In the genomic region with DNA sequence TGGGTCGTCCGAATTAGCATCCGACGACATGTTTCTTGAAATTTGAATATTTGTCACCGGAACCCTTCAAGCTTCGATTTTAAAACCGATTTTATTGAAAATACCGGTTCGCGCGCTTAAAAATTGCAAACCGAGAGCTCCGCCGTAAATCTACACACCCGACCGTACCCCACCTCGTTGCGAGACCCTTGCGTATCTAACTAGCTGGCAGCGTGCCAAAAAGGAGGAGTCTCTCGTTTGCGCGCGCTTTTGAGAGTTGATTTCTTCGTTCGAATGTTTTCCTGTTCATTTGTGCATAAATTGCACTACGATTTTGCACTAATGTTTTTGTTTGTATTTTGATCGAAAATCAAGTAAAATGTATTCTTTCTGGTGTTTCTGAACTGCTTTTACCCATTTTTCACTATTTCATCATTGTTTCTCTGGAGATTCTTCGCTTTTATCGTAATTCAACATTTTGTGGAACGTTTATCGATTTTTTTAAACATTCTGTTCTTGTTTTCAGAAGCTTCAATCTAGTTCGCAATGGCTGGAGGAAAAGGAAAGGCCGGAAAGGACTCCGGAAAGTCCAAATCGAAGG, we compare ENCODE assay signal across 3 worm cellular contexts.
TF ChIP-seq lines count a peak whose summit lies in the region.

A gene (minus strand): TSS at position 30 of the 580 bp plus-strand sequence.
A gene (plus strand): TSS at position 506 of the 580 bp plus-strand sequence.

TF ChIP-seq in whole organism, L1 larva, 84 proteins besides CTCF, POLR2A, EP300 and RAD21 (continued from another document and continues in another):
- TF ChIP-seq aha-1 (tag; optimal IDR thresholded peaks at IDR 0.05; lab: Kevin White, UChicago) = peak; percentile 60
- peak; percentile 95 to 96 (median 96) for TF ChIP-seq dpl-1 (GFP tag; optimal IDR thresholded peaks at IDR 0.05; lab: Kevin White, UChicago)
- TF ChIP-seq mdl-1 (tag; optimal IDR thresholded peaks at IDR 0.05; lab: Kevin White, UChicago) = peak in 1 of 2 experiments; percentile 94
- TF ChIP-seq nhr-76 (tag; optimal IDR thresholded peaks at IDR 0.05; lab: Kevin White, UChicago) = no peak
- TF ChIP-seq ceh-8 (GFP tag; optimal IDR thresholded peaks at IDR 0.05; lab: Kevin White, UChicago) = peak; percentile 91
- TF ChIP-seq skn-1 (tag; optimal IDR thresholded peaks at IDR 0.05; lab: Kevin White, UChicago) = peak; percentile 97
- TF ChIP-seq unc-130 (tag; optimal IDR thresholded peaks at IDR 0.05; lab: Kevin White, UChicago) = peak; percentile 99
- peak; percentile 98 for TF ChIP-seq unc-86 (tag; optimal IDR thresholded peaks at IDR 0.05; lab: Kevin White, UChicago)
- TF ChIP-seq grh-1 (GFP tag; IDR thresholded peaks at IDR 0.05; lab: Robert Waterston, UW) = peak; percentile 94
- TF ChIP-seq C34B4.2 (tag; optimal IDR thresholded peaks at IDR 0.05; lab: Kevin White, UChicago) = no peak
- peak; percentile 73 for TF ChIP-seq elt-2 (tag; optimal IDR thresholded peaks at IDR 0.05; lab: Kevin White, UChicago)
- no peak for TF ChIP-seq pag-3 (tag; optimal IDR thresholded peaks at IDR 0.05; lab: Kevin White, UChicago; ENCODE audit: borderline replicate concordance, insufficient read depth)
- TF ChIP-seq xbp-1 (tag; optimal IDR thresholded peaks at IDR 0.05; lab: Kevin White, UChicago) = peak; percentile 98
- TF ChIP-seq sup-37 (GFP tag; optimal IDR thresholded peaks at IDR 0.05; lab: Kevin White, UChicago) = peak; percentile 81
- peak; percentile 44 for TF ChIP-seq efl-3 (GFP tag; optimal IDR thresholded peaks at IDR 0.05; lab: Kevin White, UChicago)
- peak; percentile 96 for TF ChIP-seq efl-1 (optimal IDR thresholded peaks at IDR 0.05; lab: Kevin White, UChicago)
- peak; percentile 92 to 99 for TF ChIP-seq efl-1 (GFP tag; optimal IDR thresholded peaks at IDR 0.05 in 1 of 2; lab: Kevin White, UChicago)
- TF ChIP-seq dsc-1 (tag; optimal IDR thresholded peaks at IDR 0.05; lab: Kevin White, UChicago) = peak; percentile 95
- TF ChIP-seq jun-1 (tag; optimal IDR thresholded peaks at IDR 0.05; lab: Kevin White, UChicago) = peak; percentile 95
- no peak for TF ChIP-seq tlp-1 (tag; optimal IDR thresholded peaks at IDR 0.05; lab: Kevin White, UChicago)
- peak; percentile 96 for TF ChIP-seq rnt-1 (tag; optimal IDR thresholded peaks at IDR 0.05; lab: Kevin White, UChicago)
- peak; percentile 86 for TF ChIP-seq ceh-88 (GFP tag; IDR thresholded peaks at IDR 0.05; lab: Robert Waterston, UW)
- peak; percentile 95 for TF ChIP-seq pax-3 (tag; optimal IDR thresholded peaks at IDR 0.05; lab: Kevin White, UChicago)
- peak; percentile 92 for TF ChIP-seq nhr-237 (tag; optimal IDR thresholded peaks at IDR 0.05; lab: Kevin White, UChicago)
- TF ChIP-seq zip-4 (GFP tag; optimal IDR thresholded peaks at IDR 0.05; lab: Kevin White, UChicago) = peak; percentile 84
- peak; percentile 34 for TF ChIP-seq aly-2 (tag; optimal IDR thresholded peaks at IDR 0.05; lab: Kevin White, UChicago)
- TF ChIP-seq nhr-71 (tag; optimal IDR thresholded peaks at IDR 0.05; lab: Kevin White, UChicago) = peak; percentile 98
- peak; percentile 13 for TF ChIP-seq ceh-90 (tag; optimal IDR thresholded peaks at IDR 0.05; lab: Kevin White, UChicago)
- TF ChIP-seq ztf-11 (tag; optimal IDR thresholded peaks at IDR 0.05; lab: Kevin White, UChicago) = peak in 1 of 2 experiments; percentile 93
- TF ChIP-seq nhr-90 (tag; optimal IDR thresholded peaks at IDR 0.05; lab: Kevin White, UChicago; ENCODE audit: poor library complexity) = peak; percentile 95
- peak; percentile 84 for TF ChIP-seq lir-3 (tag; optimal IDR thresholded peaks at IDR 0.05; lab: Kevin White, UChicago; ENCODE audit: poor library complexity)
- TF ChIP-seq sptf-1 (tag; optimal IDR thresholded peaks at IDR 0.05; lab: Kevin White, UChicago) = no peak
- peak; percentile 90 for TF ChIP-seq egl-13 (tag; optimal IDR thresholded peaks at IDR 0.05; lab: Kevin White, UChicago)
- TF ChIP-seq C16A3.4 (tag; optimal IDR thresholded peaks at IDR 0.05; lab: Kevin White, UChicago) = peak; percentile 97
- TF ChIP-seq unc-62 (GFP tag; optimal IDR thresholded peaks at IDR 0.05; lab: Kevin White, UChicago) = no peak
- TF ChIP-seq swsn-7 (tag; optimal IDR thresholded peaks at IDR 0.05; lab: Kevin White, UChicago) = peak; percentile 97
- peak; percentile 96 for TF ChIP-seq lin-15B (tag; optimal IDR thresholded peaks at IDR 0.05; lab: Kevin White, UChicago)
- TF ChIP-seq sox-4 (tag; optimal IDR thresholded peaks at IDR 0.05; lab: Kevin White, UChicago) = peak; percentile 89
- TF ChIP-seq ets-5 (GFP tag; IDR thresholded peaks at IDR 0.05; lab: Robert Waterston, UW) = no peak
- peak; percentile 98 for TF ChIP-seq lin-13 (GFP tag; optimal IDR thresholded peaks at IDR 0.05; lab: Kevin White, UChicago)
- TF ChIP-seq nhr-85 (tag; lab: Kevin White, UChicago) = peak; percentile 99

TF ChIP-seq in whole organism, L3 larva, 47 proteins besides CTCF, POLR2A, EP300 and RAD21 (continued from another document):
- TF ChIP-seq nhr-28 (tag; optimal IDR thresholded peaks at IDR 0.05; lab: Kevin White, UChicago) = no peak
- peak; percentile 98 for TF ChIP-seq nhr-25 (tag; optimal IDR thresholded peaks at IDR 0.05; lab: Kevin White, UChicago)
- peak; percentile 99 for TF ChIP-seq nfya-1 (tag; optimal IDR thresholded peaks at IDR 0.05; lab: Kevin White, UChicago; ENCODE audit: insufficient read depth)
- no peak for TF ChIP-seq nhr-12 (tag; optimal IDR thresholded peaks at IDR 0.05; lab: Kevin White, UChicago)
- TF ChIP-seq pqm-1 (tag; optimal IDR thresholded peaks at IDR 0.05; lab: Kevin White, UChicago) = peak; percentile 69
- TF ChIP-seq tbx-2 (tag; optimal IDR thresholded peaks at IDR 0.05; lab: Kevin White, UChicago) = peak; percentile 85
- TF ChIP-seq ceh-16 (tag; optimal IDR thresholded peaks at IDR 0.05; lab: Kevin White, UChicago) = no peak
- TF ChIP-seq elt-3 (tag; optimal IDR thresholded peaks at IDR 0.05; lab: Kevin White, UChicago) = peak in 1 of 3 experiments; percentile 18
- peak; percentile 98 for TF ChIP-seq nhr-23 (tag; optimal IDR thresholded peaks at IDR 0.05; lab: Kevin White, UChicago)
- TF ChIP-seq sea-2 (GFP tag; optimal IDR thresholded peaks at IDR 0.05; lab: Kevin White, UChicago) = no peak
- TF ChIP-seq unc-62 (GFP tag; optimal IDR thresholded peaks at IDR 0.05; lab: Kevin White, UChicago) = no peak
- no peak for TF ChIP-seq nhr-76 (tag; optimal IDR thresholded peaks at IDR 0.05; lab: Kevin White, UChicago)
- no peak for TF ChIP-seq ceh-9 (tag; optimal IDR thresholded peaks at IDR 0.05; lab: Kevin White, UChicago)
- peak; percentile 81 for TF ChIP-seq ceh-28 (tag; optimal IDR thresholded peaks at IDR 0.05; lab: Kevin White, UChicago)
- TF ChIP-seq aly-2 (tag; optimal IDR thresholded peaks at IDR 0.05; lab: Kevin White, UChicago) = no peak
- TF ChIP-seq nhr-237 (tag; optimal IDR thresholded peaks at IDR 0.05; lab: Kevin White, UChicago) = no peak
- peak; percentile 55 for TF ChIP-seq skn-1 (tag; optimal IDR thresholded peaks at IDR 0.05; lab: Kevin White, UChicago)
- peak; percentile 76 for TF ChIP-seq egl-27 (tag; optimal IDR thresholded peaks at IDR 0.05; lab: Kevin White, UChicago)
- no peak for TF ChIP-seq ztf-11 (tag; optimal IDR thresholded peaks at IDR 0.05; lab: Kevin White, UChicago)
- TF ChIP-seq elt-2 (tag; optimal IDR thresholded peaks at IDR 0.05; lab: Kevin White, UChicago) = peak; percentile 83
- peak; percentile 99 for TF ChIP-seq pha-4 (tag; optimal IDR thresholded peaks at IDR 0.05; lab: Kevin White, UChicago)
- TF ChIP-seq fkh-10 (GFP tag; optimal IDR thresholded peaks at IDR 0.05; lab: Kevin White, UChicago) = peak; percentile 84
- TF ChIP-seq ZK546.5 (tag; optimal IDR thresholded peaks at IDR 0.05; lab: Kevin White, UChicago) = peak; percentile 98
- peak; percentile 79 for TF ChIP-seq ama-1 (optimal IDR thresholded peaks at IDR 0.05; lab: Kevin White, UChicago)
- peak; percentile 88 for TF ChIP-seq nhr-43 (tag; optimal IDR thresholded peaks at IDR 0.05; lab: Kevin White, UChicago; ENCODE audit: poor library complexity, severe bottlenecking)
- TF ChIP-seq egl-5 (tag; optimal IDR thresholded peaks at IDR 0.05; lab: Kevin White, UChicago) = peak; percentile 24
- peak; percentile 75 for TF ChIP-seq nhr-11 (tag; optimal IDR thresholded peaks at IDR 0.05; lab: Kevin White, UChicago)
- TF ChIP-seq elt-1 (tag; optimal IDR thresholded peaks at IDR 0.05; lab: Kevin White, UChicago) = peak; percentile 81
- TF ChIP-seq nhr-77 (tag; optimal IDR thresholded peaks at IDR 0.05; lab: Kevin White, UChicago) = peak; percentile 69
- TF ChIP-seq zag-1 (tag; optimal IDR thresholded peaks at IDR 0.05; lab: Kevin White, UChicago) = peak; percentile 42

TF ChIP-seq in whole organism, young adult, 124 proteins besides CTCF, POLR2A, EP300 and RAD21 (continued from another document and continues in another):
- TF ChIP-seq madf-6 (GFP tag; IDR thresholded peaks at IDR 0.05; lab: Robert Waterston, UW) (peak; percentile 96), rpc-1 (optimal IDR thresholded peaks at IDR 0.05; lab: Kevin White, UChicago) (no peak), rpc-1 (tag; optimal IDR thresholded peaks at IDR 0.05; lab: Kevin White, UChicago) (no peak), lsy-27 (tag; optimal IDR thresholded peaks at IDR 0.05; lab: Kevin White, UChicago; ENCODE audit: borderline replicate concordance, insufficient read depth) (peak; percentile 63), F39B2.1 (GFP tag; IDR thresholded peaks at IDR 0.05; lab: Robert Waterston, UW) (peak; percentile 81; the same call in 1 of the 2 replicates), repo-1 (tag; optimal IDR thresholded peaks at IDR 0.05; lab: Kevin White, UChicago) (peak; percentile 80), zfh-2 (GFP tag; conservative IDR thresholded peaks at IDR 0.05; lab: Robert Waterston, UW) (peak; percentile 64; the same call in 1 of the 2 replicates), let-526 (GFP tag; IDR thresholded peaks at IDR 0.05; lab: Robert Waterston, UW) (peak; percentile 20; the same call in 1 of the 2 replicates), hmg-20 (GFP tag; IDR thresholded peaks at IDR 0.05; lab: Robert Waterston, UW) (peak; percentile 65), nhr-27 (tag; optimal IDR thresholded peaks at IDR 0.05; lab: Kevin White, UChicago) (no peak), F37B4.10 (GFP tag; IDR thresholded peaks at IDR 0.05; lab: Robert Waterston, UW) (no peak), ztf-22 (GFP tag; optimal IDR thresholded peaks at IDR 0.05; lab: Kevin White, UChicago) (no peak), F22D6.2 (tag; optimal IDR thresholded peaks at IDR 0.05; lab: Kevin White, UChicago) (no peak), egrh-3 (GFP tag; IDR thresholded peaks at IDR 0.05; lab: Robert Waterston, UW) (peak; percentile 43; the same call in 1 of the 2 replicates), T07F8.4 (tag; optimal IDR thresholded peaks at IDR 0.05; lab: Kevin White, UChicago) (no peak), B0035.1 (tag; optimal IDR thresholded peaks at IDR 0.05; lab: Kevin White, UChicago) (no peak), F23B12.7 (tag; optimal IDR thresholded peaks at IDR 0.05; lab: Kevin White, UChicago; ENCODE audit: insufficient read depth) (peak; percentile 58), akir-1 (GFP tag; optimal IDR thresholded peaks at IDR 0.05; lab: Kevin White, UChicago) (peak; percentile 54), ceh-100 (GFP tag; IDR thresholded peaks at IDR 0.05; lab: Robert Waterston, UW) (peak; percentile 81), B0336.3 (GFP tag; IDR thresholded peaks at IDR 0.05; lab: Robert Waterston, UW) (peak; percentile 88), ztf-3 (GFP tag; optimal IDR thresholded peaks at IDR 0.05; lab: Kevin White, UChicago) (no peak), F52B5.7 (tag; optimal IDR thresholded peaks at IDR 0.05; lab: Kevin White, UChicago) (peak; percentile 50), B0261.1 (tag; optimal IDR thresholded peaks at IDR 0.05; lab: Kevin White, UChicago) (no peak), nhr-179 (tag; optimal IDR thresholded peaks at IDR 0.05; lab: Kevin White, UChicago) (no peak), hmg-1.2 (GFP tag; IDR thresholded peaks at IDR 0.05; lab: Robert Waterston, UW) (peak; percentile 81), pha-4 (tag; optimal IDR thresholded peaks at IDR 0.05; lab: Kevin White, UChicago) (peak; percentile 88), sptf-2 (GFP tag; optimal IDR thresholded peaks at IDR 0.05; lab: Kevin White, UChicago) (no peak), bed-1 (GFP tag; IDR thresholded peaks at IDR 0.05; lab: Robert Waterston, UW) (no peak), attf-6 (GFP tag; IDR thresholded peaks at IDR 0.05; lab: Robert Waterston, UW) (peak; percentile 65), efl-1 (GFP tag; optimal IDR thresholded peaks at IDR 0.05; lab: Kevin White, UChicago) (peak; percentile 92), him-1 (tag; optimal IDR thresholded peaks at IDR 0.05; lab: Kevin White, UChicago) (no peak), egl-18 (GFP tag; IDR thresholded peaks at IDR 0.05; lab: Robert Waterston, UW) (no peak), nhr-90 (tag; optimal IDR thresholded peaks at IDR 0.05; lab: Kevin White, UChicago) (no peak), atf-7 (tag; optimal IDR thresholded peaks at IDR 0.05; lab: Kevin White, UChicago) (peak; percentile 72), ceh-79 (tag; optimal IDR thresholded peaks at IDR 0.05; lab: Kevin White, UChicago) (no peak), snpc-1.3 (tag; optimal IDR thresholded peaks at IDR 0.05; lab: Kevin White, UChicago; ENCODE audit: insufficient read depth) (peak; percentile 79), lag-1 (GFP tag; IDR thresholded peaks at IDR 0.05; lab: Robert Waterston, UW) (no peak), gei-17 (GFP tag; optimal IDR thresholded peaks at IDR 0.05; lab: Kevin White, UChicago) (peak; percentile 27), sdz-38 (tag; optimal IDR thresholded peaks at IDR 0.05; lab: Kevin White, UChicago) (no peak), K12H6.12 (tag; optimal IDR thresholded peaks at IDR 0.05; lab: Kevin White, UChicago) (peak; percentile 85), T26A5.8 (tag; optimal IDR thresholded peaks at IDR 0.05; lab: Kevin White, UChicago) (no peak), hsf-1 (GFP tag; IDR thresholded peaks at IDR 0.05; lab: Robert Waterston, UW) (peak; percentile 85), D2030.7 (GFP tag; IDR thresholded peaks at IDR 0.05; lab: Robert Waterston, UW) (peak; percentile 94), ama-1 (optimal IDR thresholded peaks at IDR 0.05; lab: Kevin White, UChicago) (no peak), ama-1 (GFP tag; optimal IDR thresholded peaks at IDR 0.05; lab: Kevin White, UChicago) (no peak), B0019.2 (GFP tag; conservative IDR thresholded peaks at IDR 0.05; lab: Robert Waterston, UW) (peak; percentile 93), F10E7.11 (tag; optimal IDR thresholded peaks at IDR 0.05; lab: Kevin White, UChicago) (no peak), madf-10 (tag; optimal IDR thresholded peaks at IDR 0.05; lab: Kevin White, UChicago) (peak; percentile 65), attf-3 (GFP tag; conservative IDR thresholded peaks at IDR 0.05; lab: Robert Waterston, UW) (peak; percentile 67), fkh-3 (tag; optimal IDR thresholded peaks at IDR 0.05; lab: Kevin White, UChicago) (no peak), lin-40 (tag; optimal IDR thresholded peaks at IDR 0.05; lab: Kevin White, UChicago) (peak; percentile 93), ceh-27 (GFP tag; optimal IDR thresholded peaks at IDR 0.05; lab: Kevin White, UChicago) (peak; percentile 94), sea-2 (GFP tag; IDR thresholded peaks at IDR 0.05; lab: Robert Waterston, UW) (no peak), egl-44 (GFP tag; IDR thresholded peaks at IDR 0.05; lab: Robert Waterston, UW) (no peak), cebp-1 (GFP tag; IDR thresholded peaks at IDR 0.05; lab: Robert Waterston, UW) (peak; percentile 50; the same call in 1 of the 2 replicates), cebp-1 (tag; optimal IDR thresholded peaks at IDR 0.05; lab: Kevin White, UChicago) (peak; percentile 87), mel-28 (tag; optimal IDR thresholded peaks at IDR 0.05; lab: Kevin White, UChicago; ENCODE audit: borderline replicate concordance) (no peak), K11D2.4 (GFP tag; IDR thresholded peaks at IDR 0.05; lab: Robert Waterston, UW) (peak; percentile 88), mxl-1 (tag; optimal IDR thresholded peaks at IDR 0.05; lab: Kevin White, UChicago) (no peak), rec-8 (tag; optimal IDR thresholded peaks at IDR 0.05; lab: Kevin White, UChicago) (no peak), ztf-25 (GFP tag; IDR thresholded peaks at IDR 0.05; lab: Robert Waterston, UW) (peak; percentile 66; the same call in 1 of the 2 replicates), aptf-2 (GFP tag; conservative IDR thresholded peaks at IDR 0.05; lab: Robert Waterston, UW) (no peak)
